Worm (Caenorhabditis elegans) whole organism, midembryonic: ENCODE measurements around the gene F58G6.3.

ENCODE experiments used
- T22C8.4 ChIP-seq: fragments of 200-800 bp; sonication (Bioruptor generic); IDR thresholded peaks from 2 replicates; pipeline ENCODE4 v1.3.6; 2022; ENCODE audit warnings: missing genetic modification characterization, missing compliant biosample characterization
- flt-1 ChIP-seq: fragments of 200-800 bp; sonication (Bioruptor generic); IDR thresholded peaks from 2 replicates; pipeline ENCODE4 v1.3.6; 2022; ENCODE audit warnings: missing genetic modification characterization, missing compliant biosample characterization
- tab-1 ChIP-seq: fragments of 200-800 bp; sonication (Bioruptor generic); IDR thresholded peaks from 2 replicates; pipeline ENCODE4 v1.3.6; 2022; ENCODE audit warnings: missing genetic modification characterization, missing compliant biosample characterization
- ztf-23 ChIP-seq: fragments of 200-800 bp; sonication (Bioruptor generic); IDR thresholded peaks from 2 replicates; pipeline ENCODE4 v1.3.6; 2022; ENCODE audit warnings: missing genetic modification reagents, missing genetic modification characterization, missing compliant biosample characterization
- ztf-29 ChIP-seq: fragments of 200-800 bp; sonication (Bioruptor generic); IDR thresholded peaks from 2 replicates; pipeline ENCODE4 v1.3.6; 2022; ENCODE audit warnings: missing genetic modification reagents, missing genetic modification characterization, missing compliant biosample characterization

ce11 chrIV:9690644-9691043, 37.3 kb downstream of the F58G6.3 start, which contains the start of gene sdz-36:
- TF ChIP-seq flt-1 (GFP tag; lab: Robert Waterston, UW) = no peak
- no peak for TF ChIP-seq ztf-29 (GFP tag; lab: Robert Waterston, UW)
- TF ChIP-seq T22C8.4 = no peak
- no peak for TF ChIP-seq tab-1 (GFP tag; lab: Robert Waterston, UW)
- no peak for TF ChIP-seq ztf-23
